Worm (Caenorhabditis elegans): ENCODE measurements around the gene rfth-1.

- TF ChIP-seq elt-3 (tag; optimal IDR thresholded peaks at IDR 0.05), result no peak
- no peak for TF ChIP-seq pag-3 (tag; optimal IDR thresholded peaks at IDR 0.05; ENCODE audit: borderline replicate concordance, insufficient read depth)
- no peak for TF ChIP-seq nhr-90 (tag; optimal IDR thresholded peaks at IDR 0.05; ENCODE audit: poor library complexity)
- TF ChIP-seq zag-1 (tag; optimal IDR thresholded peaks at IDR 0.05), result no peak
- TF ChIP-seq nhr-76 (tag; optimal IDR thresholded peaks at IDR 0.05), result no peak
- TF ChIP-seq mep-1 (tag; optimal IDR thresholded peaks at IDR 0.05), result peak; percentile 6
- no peak for TF ChIP-seq fkh-10 (GFP tag; optimal IDR thresholded peaks at IDR 0.05)
- no peak for TF ChIP-seq alr-1 (tag; optimal IDR thresholded peaks at IDR 0.05; ENCODE audit: borderline replicate concordance)
- TF ChIP-seq nhr-19 (GFP tag; conservative IDR thresholded peaks at IDR 0.05), result peak; percentile 40
- TF ChIP-seq unc-62 (GFP tag; optimal IDR thresholded peaks at IDR 0.05), result no peak
- TF ChIP-seq unc-86 (tag; optimal IDR thresholded peaks at IDR 0.05), result no peak
- no peak for TF ChIP-seq tbx-2 (tag; optimal IDR thresholded peaks at IDR 0.05)
- peak in 1 of 2 experiments; percentile 17 for TF ChIP-seq lsy-2 (tag; optimal IDR thresholded peaks at IDR 0.05)
- peak in 1 of 2 experiments; percentile 5 for TF ChIP-seq efl-1 (optimal IDR thresholded peaks at IDR 0.05)
- no peak for TF ChIP-seq efl-1 (GFP tag; optimal IDR thresholded peaks at IDR 0.05 in 1 of 2)
These were observed 4.5 kb downstream of the rfth-1 start, which contains the start of gene gbb-2 for ce11 chrIV:4506637-4507036.

All from whole organism, L1 larva.